Worm (Caenorhabditis elegans) whole organism, L4 larva: ENCODE results near the gene T28D6.3.

Experiments
- egl-27 ChIP-seq: sonication (generic microtip); optimal IDR thresholded peaks from 3 replicates; lab custom pipeline; 2017; ENCODE audit warnings: missing biosample characterization, missing genetic modification reagents, missing genetic modification characterization
- fkh-10 ChIP-seq: fragments of 150-350 bp; optimal IDR thresholded peaks from 2 replicates; lab custom pipeline; 2014; ENCODE audit warnings: missing biosample characterization, missing genetic modification reagents, missing genetic modification characterization
- jun-1 ChIP-seq: fragments of 150-350 bp; optimal IDR thresholded peaks from 2 replicates; lab custom pipeline; 2014; ENCODE audit warnings: missing biosample characterization, missing genetic modification reagents, missing genetic modification characterization
- nhr-102 ChIP-seq: sonication (generic microtip); optimal IDR thresholded peaks from 2 replicates; lab custom pipeline; 2016; ENCODE audit warnings: mild to moderate bottlenecking, missing genetic modification characterization, moderate library complexity, missing compliant biosample characterization

ce11 chrIII:11324093-11324492, 42.5 kb upstream of the T28D6.3 start:
- TF ChIP-seq fkh-10 (no peak), jun-1 (tag; lab: Kevin White, UChicago) (no peak), nhr-102 (tag; lab: Kevin White, UChicago) (no peak), egl-27 (tag; lab: Kevin White, UChicago) (no peak)
